Worm (Caenorhabditis elegans) whole organism, L4 larva: ENCODE measurements around the gene pcp-2.

Source experiments
- F26F4.8 ChIP-seq: fragments of 200-800 bp; sonication (Bioruptor generic); conservative IDR thresholded peaks from 2 replicates; pipeline ENCODE4 v1.3.6; 2022; ENCODE audit warnings: missing genetic modification characterization, missing compliant biosample characterization
- F49E8.2 ChIP-seq: sonication (generic microtip); optimal IDR thresholded peaks from 2 replicates; lab custom pipeline; 2016; ENCODE audit warnings: missing compliant biosample characterization, mild to moderate bottlenecking, missing genetic modification characterization, borderline replicate concordance
- T20F7.1 ChIP-seq: fragments of 200-800 bp; sonication (Bioruptor generic); optimal IDR thresholded peaks from 2 replicates; lab custom pipeline; 2018; ENCODE audit warnings: mild to moderate bottlenecking, missing genetic modification characterization, missing compliant biosample characterization
- ZK546.5 ChIP-seq, 2 experiments: sonication (generic microtip); optimal IDR thresholded peaks; 2 replicates each; lab custom pipeline; 2017; ENCODE audit warnings: missing biosample characterization in 2 of 2, missing genetic modification characterization in 2 of 2
- aha-1 ChIP-seq: fragments of 150-350 bp; peaks from one replicate; lab custom pipeline; 2014; ENCODE audit warnings: missing biosample characterization, missing genetic modification characterization
- aly-2 ChIP-seq: sonication (generic microtip); optimal IDR thresholded peaks from 2 replicates; lab custom pipeline; 2018; ENCODE audit warnings: missing biosample characterization, missing genetic modification characterization
- ama-1 ChIP-seq: fragments of 150-350 bp; optimal IDR thresholded peaks from 2 replicates; lab custom pipeline; 2014; ENCODE audit warnings: inconsistent platforms, mixed read lengths
- arid-1 ChIP-seq: fragments of 200-800 bp; sonication (Bioruptor generic); conservative IDR thresholded peaks from 2 replicates; pipeline ENCODE4 v1.3.6; 2022; ENCODE audit warnings: missing genetic modification reagents, missing genetic modification characterization, missing compliant biosample characterization
- ceh-28 ChIP-seq: fragments of 150-350 bp; optimal IDR thresholded peaks from 2 replicates; lab custom pipeline; 2014; ENCODE audit warnings: missing biosample characterization, missing genetic modification reagents, missing genetic modification characterization
- ceh-32 ChIP-seq: sonication (generic microtip); optimal IDR thresholded peaks from 2 replicates; lab custom pipeline; 2016; ENCODE audit warnings: mild to moderate bottlenecking, missing genetic modification characterization, missing compliant biosample characterization; ENCODE audit not compliant: poor library complexity
- ceh-82 ChIP-seq: sonication (generic microtip); optimal IDR thresholded peaks from 2 replicates; lab custom pipeline; 2017; ENCODE audit warnings: missing biosample characterization, missing genetic modification characterization
- ces-1 ChIP-seq: fragments of 150-350 bp; sonication (generic microtip); optimal IDR thresholded peaks from 4 replicates; lab custom pipeline; 2014; ENCODE audit warnings: missing biosample characterization, missing genetic modification reagents, missing genetic modification characterization
- cey-2 ChIP-seq: sonication (generic microtip); optimal IDR thresholded peaks from 3 replicates; lab custom pipeline; 2017; ENCODE audit warnings: missing genetic modification characterization, mild to moderate bottlenecking, missing compliant biosample characterization, antibody characterized with exemption, borderline replicate concordance; ENCODE audit not compliant: insufficient read depth
- daf-12 ChIP-seq: fragments of 150-350 bp; optimal IDR thresholded peaks from 2 replicates; lab custom pipeline; 2014; ENCODE audit warnings: missing biosample characterization, missing genetic modification reagents, missing genetic modification characterization
- daf-16 ChIP-seq, 3 experiments: sonication (generic microtip); optimal IDR thresholded peaks; 2 replicates each; lab custom pipeline; 2016 to 2017; ENCODE audit warnings: missing genetic modification characterization in 3 of 3, missing genetic modification reagents in 3 of 3, mild to moderate bottlenecking in 2 of 3, missing compliant biosample characterization in 2 of 3, missing biosample characterization in 1 of 3, moderate library complexity in 1 of 3
- dmd-8 ChIP-seq: fragments of 200-800 bp; sonication (Bioruptor generic); IDR thresholded peaks from 2 replicates; pipeline ENCODE4 v1.3.6; 2022; ENCODE audit warnings: missing genetic modification characterization, missing compliant biosample characterization
- dmd-9 ChIP-seq: fragments of 200-800 bp; sonication (Bioruptor generic); IDR thresholded peaks from 2 replicates; pipeline ENCODE4 v1.3.6; 2022; ENCODE audit warnings: missing genetic modification reagents, missing genetic modification characterization, missing compliant biosample characterization
- fkh-10 ChIP-seq: fragments of 150-350 bp; optimal IDR thresholded peaks from 2 replicates; lab custom pipeline; 2014; ENCODE audit warnings: missing biosample characterization, missing genetic modification reagents, missing genetic modification characterization
- gei-8 ChIP-seq: fragments of 200-800 bp; sonication (Bioruptor generic); optimal IDR thresholded peaks from 2 replicates; lab custom pipeline; 2018; ENCODE audit warnings: mild to moderate bottlenecking, missing genetic modification characterization, missing compliant biosample characterization
- hlh-11 ChIP-seq: fragments of 200-800 bp; sonication (Bioruptor generic); optimal IDR thresholded peaks from 2 replicates; lab custom pipeline; 2018; ENCODE audit warnings: mild to moderate bottlenecking, missing genetic modification characterization, missing compliant biosample characterization
- hlh-30 ChIP-seq: sonication (generic microtip); optimal IDR thresholded peaks from 2 replicates; lab custom pipeline; 2017; ENCODE audit warnings: antibody characterized with exemption, mild to moderate bottlenecking, missing genetic modification characterization, missing compliant biosample characterization; ENCODE audit not compliant: insufficient read depth
- hmg-1.1 ChIP-seq: fragments of 200-800 bp; sonication (Bioruptor generic); IDR thresholded peaks from 2 replicates; pipeline ENCODE4 v1.3.6; 2022; ENCODE audit warnings: missing genetic modification reagents, missing genetic modification characterization, missing compliant biosample characterization
- jun-1 ChIP-seq: fragments of 150-350 bp; optimal IDR thresholded peaks from 2 replicates; lab custom pipeline; 2014; ENCODE audit warnings: missing biosample characterization, missing genetic modification reagents, missing genetic modification characterization
- lin-1 ChIP-seq: fragments of 200-800 bp; sonication (Bioruptor generic); IDR thresholded peaks from 2 replicates; pipeline ENCODE4 v1.3.6; 2022; ENCODE audit warnings: missing genetic modification reagents, missing genetic modification characterization, missing compliant biosample characterization
- lin-15B ChIP-seq: fragments of 150-350 bp; sonication (generic microtip); optimal IDR thresholded peaks from 3 replicates; lab custom pipeline; 2014; ENCODE audit warnings: missing biosample characterization, missing genetic modification characterization
- lin-29 ChIP-seq: fragments of 200-800 bp; sonication (Bioruptor generic); IDR thresholded peaks from 2 replicates; pipeline ENCODE4 v1.3.6; 2022; ENCODE audit warnings: missing genetic modification reagents, missing genetic modification characterization, missing compliant biosample characterization
- lin-39 ChIP-seq: fragments of 150-350 bp; optimal IDR thresholded peaks from 2 replicates; lab custom pipeline; 2014; ENCODE audit warnings: missing biosample characterization, missing genetic modification reagents, missing genetic modification characterization
- lsy-2 ChIP-seq, 2 experiments: fragments of 150-350 bp in 1 of 2; sonication (generic microtip) in 1 of 2; optimal IDR thresholded peaks; 2 replicates each; lab custom pipeline; 2014 to 2017; ENCODE audit warnings: missing biosample characterization in 2 of 2, missing genetic modification characterization in 2 of 2
- mdt-29 ChIP-seq: fragments of 200-800 bp; sonication (Bioruptor generic); IDR thresholded peaks from 2 replicates; pipeline ENCODE4 v1.3.6; 2022; ENCODE audit warnings: missing genetic modification reagents, missing genetic modification characterization, missing compliant biosample characterization
- mes-2 ChIP-seq: sonication (generic microtip); optimal IDR thresholded peaks from 2 replicates; lab custom pipeline; 2016; ENCODE audit warnings: missing genotype, mild to moderate bottlenecking, missing genetic modification characterization, missing compliant biosample characterization; ENCODE audit not compliant: poor library complexity, severe bottlenecking
- mxl-3 ChIP-seq: fragments of 200-800 bp; sonication (Bioruptor generic); optimal IDR thresholded peaks from 2 replicates; lab custom pipeline; 2018; ENCODE audit warnings: mild to moderate bottlenecking, missing genetic modification characterization, missing compliant biosample characterization
- nhr-10 ChIP-seq: fragments of 150-350 bp; optimal IDR thresholded peaks from 2 replicates; lab custom pipeline; 2014; ENCODE audit warnings: missing biosample characterization, missing genetic modification characterization
- nhr-102 ChIP-seq: sonication (generic microtip); optimal IDR thresholded peaks from 2 replicates; lab custom pipeline; 2016; ENCODE audit warnings: mild to moderate bottlenecking, missing genetic modification characterization, moderate library complexity, missing compliant biosample characterization
- nhr-111 ChIP-seq: fragments of 200-800 bp; sonication (Bioruptor generic); optimal IDR thresholded peaks from 2 replicates; lab custom pipeline; 2018; ENCODE audit warnings: mild to moderate bottlenecking, missing genetic modification characterization, missing compliant biosample characterization
- nhr-25 ChIP-seq: sonication (generic microtip); optimal IDR thresholded peaks from 2 replicates; lab custom pipeline; 2017; ENCODE audit warnings: missing genetic modification characterization, mild to moderate bottlenecking, missing compliant biosample characterization, antibody characterized with exemption, moderate library complexity, borderline replicate concordance; ENCODE audit not compliant: insufficient read depth
- nhr-28 ChIP-seq: fragments of 150-350 bp; optimal IDR thresholded peaks from 2 replicates; lab custom pipeline; 2014; ENCODE audit warnings: missing biosample characterization, missing genetic modification characterization
- nhr-42 ChIP-seq: fragments of 200-800 bp; sonication (Bioruptor generic); IDR thresholded peaks from 2 replicates; pipeline ENCODE4 v1.3.6; 2022; ENCODE audit warnings: missing genetic modification characterization, missing compliant biosample characterization
- nhr-77 ChIP-seq: fragments of 150-350 bp; optimal IDR thresholded peaks from 2 replicates; lab custom pipeline; 2014; ENCODE audit warnings: missing biosample characterization, missing genetic modification characterization
- php-3 ChIP-seq: fragments of 200-800 bp; sonication (Bioruptor generic); IDR thresholded peaks from 2 replicates; pipeline ENCODE4 v1.3.6; 2022; ENCODE audit warnings: missing genetic modification reagents, missing genetic modification characterization, missing compliant biosample characterization
- saeg-2 ChIP-seq: fragments of 200-800 bp; sonication (Bioruptor generic); IDR thresholded peaks from 2 replicates; pipeline ENCODE4 v1.3.6; 2022; ENCODE audit warnings: missing genetic modification reagents, missing genetic modification characterization, missing compliant biosample characterization
- skn-1 ChIP-seq: fragments of 150-350 bp; optimal IDR thresholded peaks from 2 replicates; lab custom pipeline; 2014; ENCODE audit warnings: missing biosample characterization, missing genetic modification characterization
- snpc-1.2 ChIP-seq: fragments of 200-800 bp; sonication (Bioruptor generic); IDR thresholded peaks from 2 replicates; pipeline ENCODE4 v1.3.6; 2022; ENCODE audit warnings: missing genetic modification reagents, missing genetic modification characterization, missing compliant biosample characterization
- tag-97 ChIP-seq: fragments of 200-800 bp; sonication (Bioruptor generic); IDR thresholded peaks from 2 replicates; pipeline ENCODE4 v1.3.6; 2022; ENCODE audit warnings: missing genetic modification characterization, missing compliant biosample characterization
- unc-130 ChIP-seq: sonication (generic microtip); optimal IDR thresholded peaks from 2 replicates; lab custom pipeline; 2016; ENCODE audit warnings: missing genetic modification reagents, missing genetic modification characterization, missing compliant biosample characterization
- unc-39 ChIP-seq: sonication (generic microtip); optimal IDR thresholded peaks from 2 replicates; lab custom pipeline; 2017; ENCODE audit warnings: missing biosample characterization, missing genetic modification characterization
- unc-62 ChIP-seq, 3 experiments: fragments of 150-350 bp in 1 of 3; sonication (generic microtip); optimal IDR thresholded peaks in 2 of 3; peaks in 1 of 3; 1 replicate in 1 of 3; 2 replicates in 2 of 3; lab custom pipeline; 2014 to 2017; ENCODE audit warnings: missing biosample characterization in 3 of 3, missing genetic modification characterization in 3 of 3, missing genetic modification reagents in 3 of 3, missing genotype in 1 of 3
- vab-7 ChIP-seq: fragments of 200-800 bp; sonication (Bioruptor generic); IDR thresholded peaks from 2 replicates; pipeline ENCODE4 v1.3.6; 2022; ENCODE audit warnings: missing genetic modification reagents, missing genetic modification characterization, missing compliant biosample characterization
- zag-1 ChIP-seq: fragments of 150-350 bp; optimal IDR thresholded peaks from 2 replicates; lab custom pipeline; 2014; ENCODE audit warnings: missing biosample characterization, missing genetic modification characterization
- ztf-11 ChIP-seq: fragments of 150-350 bp; optimal IDR thresholded peaks from 2 replicates; lab custom pipeline; 2014; ENCODE audit warnings: missing biosample characterization, missing genetic modification characterization

The pcp-2 gene

ce11 chrIV:9130605-9131004 is 34.3 kb downstream of the pcp-2 start (continued):
- no peak for TF ChIP-seq hmg-1.1 (GFP tag; lab: Robert Waterston, UW)
- TF ChIP-seq fkh-10 (GFP tag; lab: Kevin White, UChicago): no peak
- TF ChIP-seq mes-2 (tag; lab: Kevin White, UChicago): no peak
- no peak for TF ChIP-seq nhr-10
- TF ChIP-seq nhr-77 (tag; lab: Kevin White, UChicago): no peak
- TF ChIP-seq ces-1 (GFP tag; lab: Kevin White, UChicago): no peak
- no peak for TF ChIP-seq ztf-11
- TF ChIP-seq F26F4.8 (GFP tag; lab: Robert Waterston, UW): no peak
- no peak for TF ChIP-seq lin-39 (tag; lab: Kevin White, UChicago)
- no peak for TF ChIP-seq hlh-11 (tag; lab: Kevin White, UChicago)
- TF ChIP-seq ceh-32: no peak
- no peak for TF ChIP-seq T20F7.1
- no peak for TF ChIP-seq aly-2 (tag; lab: Kevin White, UChicago)
- no peak for TF ChIP-seq ceh-82 (tag; lab: Kevin White, UChicago)
- TF ChIP-seq dmd-9 (GFP tag; lab: Robert Waterston, UW): no peak
- TF ChIP-seq nhr-102 (tag; lab: Kevin White, UChicago): peak; percentile 30
- TF ChIP-seq nhr-42: no peak
- no peak for TF ChIP-seq lsy-2 (tag; optimal IDR thresholded peaks at IDR 0.05; lab: Kevin White, UChicago)
- no peak for TF ChIP-seq cey-2 (tag; lab: Kevin White, UChicago)
- no peak for TF ChIP-seq lin-1 (GFP tag; lab: Robert Waterston, UW)
- no peak for TF ChIP-seq skn-1 (tag; lab: Kevin White, UChicago)
- no peak for TF ChIP-seq unc-130
- TF ChIP-seq mxl-3 (GFP tag; lab: Kevin White, UChicago): no peak
- no peak for TF ChIP-seq zag-1 (tag; lab: Kevin White, UChicago)
- TF ChIP-seq nhr-25: no peak
- no peak for TF ChIP-seq ama-1
- TF ChIP-seq gei-8 (GFP tag; lab: Kevin White, UChicago): no peak
- TF ChIP-seq dmd-8: no peak
- no peak for TF ChIP-seq unc-62 (GFP tag; optimal IDR thresholded peaks at IDR 0.05 in 1 of 2; lab: Kevin White, UChicago)
- no peak for TF ChIP-seq unc-62 (tag; optimal IDR thresholded peaks at IDR 0.05; lab: Kevin White, UChicago)
- peak; percentile 70 for TF ChIP-seq arid-1 (GFP tag; lab: Robert Waterston, UW)
- TF ChIP-seq tag-97: no peak
- no peak for TF ChIP-seq saeg-2 (GFP tag; lab: Robert Waterston, UW)

DNA sequence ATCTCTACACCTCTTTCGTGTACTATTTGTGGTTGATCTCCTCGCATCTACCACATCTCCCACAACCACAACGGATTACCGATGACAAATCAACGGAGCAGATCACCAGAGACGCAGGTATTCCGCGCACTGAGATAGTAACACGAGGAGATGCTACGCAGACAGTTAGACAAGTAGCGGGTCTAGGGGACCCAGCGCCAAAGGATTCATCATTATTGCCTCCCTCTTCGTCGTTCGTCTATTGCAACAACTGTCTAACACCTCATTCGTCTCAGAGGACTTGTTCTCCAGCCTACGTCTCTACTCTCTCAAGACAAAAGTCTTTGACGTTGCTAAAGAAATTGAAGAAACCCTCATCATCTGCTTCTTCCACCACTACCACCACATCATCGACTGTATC is 43.4 kb downstream of the pcp-2 start:
- TF ChIP-seq nhr-42: no peak
- no peak for TF ChIP-seq ceh-82 (tag; lab: Kevin White, UChicago)
- TF ChIP-seq ces-1 (GFP tag; lab: Kevin White, UChicago): no peak
- TF ChIP-seq nhr-111 (GFP tag; lab: Kevin White, UChicago): no peak
- TF ChIP-seq hlh-30 (tag; lab: Kevin White, UChicago): peak; percentile 72
- TF ChIP-seq zag-1 (tag; lab: Kevin White, UChicago): no peak
- TF ChIP-seq F49E8.2 (tag; lab: Kevin White, UChicago): no peak
- TF ChIP-seq vab-7 (GFP tag; lab: Robert Waterston, UW): no peak
- no peak for TF ChIP-seq daf-16 (GFP tag; optimal IDR thresholded peaks at IDR 0.05; lab: Kevin White, UChicago)
- no peak for TF ChIP-seq daf-16 (tag; optimal IDR thresholded peaks at IDR 0.05; lab: Kevin White, UChicago)
- TF ChIP-seq unc-39 (tag; lab: Kevin White, UChicago): no peak
- no peak for TF ChIP-seq unc-130
- TF ChIP-seq gei-8 (GFP tag; lab: Kevin White, UChicago): no peak
- no peak for TF ChIP-seq ZK546.5 (tag; optimal IDR thresholded peaks at IDR 0.05; lab: Kevin White, UChicago)
- TF ChIP-seq lin-1 (GFP tag; lab: Robert Waterston, UW): no peak
- no peak for TF ChIP-seq lin-15B (tag; lab: Kevin White, UChicago)
- no peak for TF ChIP-seq lin-29
- peak; percentile 81 for TF ChIP-seq aha-1
- peak; percentile 51 for TF ChIP-seq nhr-25
- TF ChIP-seq nhr-28 (tag; lab: Kevin White, UChicago): peak; percentile 74
- no peak for TF ChIP-seq daf-12
- TF ChIP-seq ceh-28 (tag; lab: Kevin White, UChicago): no peak
- TF ChIP-seq jun-1 (tag; lab: Kevin White, UChicago): no peak
- TF ChIP-seq snpc-1.2 (GFP tag; lab: Robert Waterston, UW): no peak
- no peak for TF ChIP-seq mdt-29 (GFP tag; lab: Robert Waterston, UW)
- no peak for TF ChIP-seq dmd-9 (GFP tag; lab: Robert Waterston, UW)
- TF ChIP-seq skn-1 (tag; lab: Kevin White, UChicago): no peak
- TF ChIP-seq hlh-11 (tag; lab: Kevin White, UChicago): peak; percentile 56
- no peak for TF ChIP-seq php-3 (GFP tag; lab: Robert Waterston, UW)
